Worm (Caenorhabditis elegans) whole organism, L2 larva: ENCODE measurements around the gene cri-2.

Experiments
- Y55F3AM.14 ChIP-seq: fragments of 200-800 bp; sonication (Bioruptor generic); optimal IDR thresholded peaks from 2 replicates; lab custom pipeline; 2018; ENCODE audit warnings: mild to moderate bottlenecking, missing genetic modification characterization, missing compliant biosample characterization
- aly-2 ChIP-seq: fragments of 150-350 bp; optimal IDR thresholded peaks from 2 replicates; lab custom pipeline; 2014; ENCODE audit warnings: missing biosample characterization, missing genetic modification characterization
- ama-1 ChIP-seq: fragments of 150-350 bp; optimal IDR thresholded peaks from 2 replicates; lab custom pipeline; 2018; ENCODE audit warnings: inconsistent platforms
- crh-2 ChIP-seq: sonication (generic microtip); optimal IDR thresholded peaks from 2 replicates; lab custom pipeline; 2017; ENCODE audit warnings: missing biosample characterization, missing genetic modification characterization
- dmd-4 ChIP-seq: sonication (generic microtip); optimal IDR thresholded peaks from 2 replicates; lab custom pipeline; 2017; ENCODE audit warnings: missing biosample characterization, missing genetic modification characterization
- egl-27 ChIP-seq: sonication (generic microtip); optimal IDR thresholded peaks from 3 replicates; lab custom pipeline; 2017; ENCODE audit warnings: missing biosample characterization, missing genetic modification reagents, missing genetic modification characterization
- lsy-2 ChIP-seq, 2 experiments: fragments of 150-350 bp in 1 of 2; sonication (generic microtip) in 1 of 2; optimal IDR thresholded peaks; 2 replicates each; lab custom pipeline; 2014 to 2017; ENCODE audit warnings: missing biosample characterization in 2 of 2, missing genetic modification characterization in 2 of 2
- nhr-237 ChIP-seq: fragments of 150-350 bp; optimal IDR thresholded peaks from 2 replicates; lab custom pipeline; 2014; ENCODE audit warnings: missing biosample characterization, missing genetic modification characterization
- sma-9 ChIP-seq, 2 experiments: fragments of 150-350 bp in 1 of 2; sonication (generic microtip) in 1 of 2; optimal IDR thresholded peaks; 2 replicates each; lab custom pipeline; 2014 to 2016; ENCODE audit warnings: missing genetic modification characterization in 2 of 2, mild to moderate bottlenecking in 1 of 2, missing biosample characterization in 1 of 2, missing compliant biosample characterization in 1 of 2, missing genetic modification reagents in 1 of 2, moderate library complexity in 1 of 2
- unc-39 ChIP-seq: fragments of 150-350 bp; optimal IDR thresholded peaks from 2 replicates; lab custom pipeline; 2014; ENCODE audit warnings: missing biosample characterization, missing genetic modification characterization
- unc-55 ChIP-seq: fragments of 150-350 bp; sonication (generic microtip); optimal IDR thresholded peaks from 3 replicates; lab custom pipeline; 2014; ENCODE audit warnings: missing biosample characterization, missing genetic modification reagents, missing genetic modification characterization
- unc-62 ChIP-seq: fragments of 150-350 bp; optimal IDR thresholded peaks from 2 replicates; lab custom pipeline; 2014; ENCODE audit warnings: missing biosample characterization, missing genetic modification reagents, missing genetic modification characterization
- ztf-11 ChIP-seq: sonication (generic microtip); optimal IDR thresholded peaks from 2 replicates; lab custom pipeline; 2017; ENCODE audit warnings: missing biosample characterization, missing genetic modification characterization

DNA sequence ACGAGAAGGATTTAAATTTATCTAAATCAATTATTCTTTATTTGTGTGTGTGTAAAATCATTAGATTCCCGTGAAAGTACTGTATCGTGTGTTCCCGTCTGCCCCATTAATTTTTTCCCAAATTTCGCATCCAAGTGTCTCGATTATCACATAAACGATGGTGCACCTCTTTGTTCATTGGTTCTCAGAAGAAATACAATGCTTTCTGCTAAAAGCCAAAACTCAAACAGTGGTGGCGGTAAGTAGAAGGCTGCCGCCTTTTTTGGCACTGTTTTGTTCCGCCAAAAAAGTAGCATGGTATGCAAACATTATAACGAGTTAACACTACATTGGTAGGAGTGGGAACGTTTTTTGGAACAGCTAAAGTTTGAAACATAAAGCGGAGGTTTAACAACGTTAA is 21.8 kb downstream of the cri-2 start:
- TF ChIP-seq ztf-11 (tag; lab: Kevin White, UChicago), result no peak
- TF ChIP-seq aly-2, result no peak
- TF ChIP-seq dmd-4 (tag; lab: Kevin White, UChicago), result no peak
- no peak for TF ChIP-seq sma-9 (GFP tag; optimal IDR thresholded peaks at IDR 0.05; lab: Kevin White, UChicago)
- no peak for TF ChIP-seq sma-9 (tag; optimal IDR thresholded peaks at IDR 0.05; lab: Kevin White, UChicago)
- TF ChIP-seq ama-1 (lab: Kevin White, UChicago), result no peak
- no peak for TF ChIP-seq nhr-237 (tag; lab: Kevin White, UChicago)
- no peak for TF ChIP-seq unc-55
- TF ChIP-seq crh-2 (tag; lab: Kevin White, UChicago), result no peak
- TF ChIP-seq Y55F3AM.14 (GFP tag; lab: Kevin White, UChicago), result no peak
- TF ChIP-seq egl-27 (tag; lab: Kevin White, UChicago), result no peak
- no peak for TF ChIP-seq unc-62 (GFP tag; lab: Kevin White, UChicago)
- TF ChIP-seq unc-39 (tag; lab: Kevin White, UChicago), result no peak
- TF ChIP-seq lsy-2 (tag; optimal IDR thresholded peaks at IDR 0.05; lab: Kevin White, UChicago), result no peak
